Fruit fly (Drosophila melanogaster) whole organism, embryonic: ENCODE measurements around the gene Hel25E.
A peak's percentile ranks its signal among the peaks of the same experiment; 100 is the strongest.

Source experiments
- Ada2b ChIP-seq: fragments of 200-800 bp; sonication (Bioruptor generic); IDR thresholded peaks from 2 replicates; pipeline ENCODE4 v1.3.6; 2022; ENCODE audit warnings: missing biosample characterization, missing genetic modification characterization
- Atf-2 ChIP-seq: fragments of 200-800 bp; sonication (Bioruptor generic); optimal IDR thresholded peaks from 2 replicates; lab custom pipeline; 2016; ENCODE audit warnings: missing biosample characterization, missing genetic modification characterization
- Blimp-1 ChIP-seq: fragments of 200-800 bp; sonication (Bioruptor generic); optimal IDR thresholded peaks from 3 replicates; lab custom pipeline; 2018; ENCODE audit warnings: missing biosample characterization, missing genetic modification characterization, mild to moderate bottlenecking, moderate library complexity, missing genetic modification reagents
- CG10959 ChIP-seq: fragments of 200-800 bp; sonication (Bioruptor generic); IDR thresholded peaks from 2 replicates; pipeline ENCODE4 v1.3.6; 2022; ENCODE audit warnings: missing biosample characterization, missing genetic modification characterization
- CG11456 ChIP-seq: fragments of 200-800 bp; sonication (Bioruptor generic); IDR thresholded peaks from 3 replicates; pipeline ENCODE4 v1.3.6; 2022; ENCODE audit warnings: missing biosample characterization, missing genetic modification characterization
- CG12659 ChIP-seq: fragments of 200-800 bp; sonication (Bioruptor generic); optimal IDR thresholded peaks from 3 replicates; lab custom pipeline; 2017; ENCODE audit warnings: mild to moderate bottlenecking, missing biosample characterization, missing genetic modification reagents, missing genetic modification characterization
- CG13424 ChIP-seq: fragments of 200-800 bp; sonication (Bioruptor generic); optimal IDR thresholded peaks from 2 replicates; lab custom pipeline; 2019; ENCODE audit warnings: missing biosample characterization, mild to moderate bottlenecking, missing genetic modification characterization, moderate library complexity
- CG14441 ChIP-seq: fragments of 200-800 bp; sonication (Bioruptor generic); IDR thresholded peaks from 2 replicates; pipeline ENCODE4 v1.3.6; 2022; ENCODE audit warnings: missing biosample characterization, missing genetic modification characterization
- CG15479 ChIP-seq: fragments of 200-800 bp; sonication (Bioruptor generic); optimal IDR thresholded peaks from 3 replicates; lab custom pipeline; 2019; ENCODE audit warnings: missing biosample characterization, mild to moderate bottlenecking, missing genetic modification characterization, moderate library complexity
- CG17612 ChIP-seq: fragments of 200-800 bp; sonication (Bioruptor generic); IDR thresholded peaks from 2 replicates; pipeline ENCODE4 v1.3.6; 2022; ENCODE audit warnings: missing biosample characterization, missing genetic modification characterization
- CG1792 ChIP-seq: fragments of 200-800 bp; sonication (Bioruptor generic); optimal IDR thresholded peaks from 2 replicates; lab custom pipeline; 2016; ENCODE audit warnings: missing biosample characterization, missing genetic modification characterization
- CG1832 ChIP-seq: fragments of 200-800 bp; sonication (Bioruptor generic); optimal IDR thresholded peaks from 2 replicates; lab custom pipeline; 2017; ENCODE audit warnings: missing biosample characterization, mild to moderate bottlenecking, missing genetic modification characterization, inconsistent platforms
- CG2875 ChIP-seq: fragments of 200-800 bp; sonication (Bioruptor generic); optimal IDR thresholded peaks from 2 replicates; lab custom pipeline; 2017; ENCODE audit warnings: missing biosample characterization, mild to moderate bottlenecking, missing genetic modification characterization, missing genetic modification reagents
- CG31365 ChIP-seq: fragments of 200-800 bp; sonication (Bioruptor generic); optimal IDR thresholded peaks from 2 replicates; lab custom pipeline; 2018; ENCODE audit warnings: missing biosample characterization, mild to moderate bottlenecking, missing genetic modification characterization
- CG32532 ChIP-seq: fragments of 200-800 bp; sonication (Bioruptor generic); IDR thresholded peaks from 2 replicates; pipeline ENCODE4 v1.3.6; 2022; ENCODE audit warnings: missing biosample characterization, missing genetic modification characterization
- CG4617 ChIP-seq: fragments of 200-800 bp; sonication (Bioruptor generic); optimal IDR thresholded peaks from 3 replicates; lab custom pipeline; 2016; ENCODE audit warnings: missing biosample characterization, missing genetic modification characterization, borderline replicate concordance
- CG6272 ChIP-seq: fragments of 200-800 bp; sonication (Bioruptor generic); IDR thresholded peaks from 2 replicates; pipeline ENCODE4 v1.3.6; 2022; ENCODE audit warnings: missing biosample characterization, missing genetic modification characterization
- CG7357 ChIP-seq: fragments of 200-800 bp; sonication (Bioruptor generic); IDR thresholded peaks from 3 replicates; pipeline ENCODE4 v1.3.6; 2022; ENCODE audit warnings: missing biosample characterization, missing genetic modification characterization
- CG8290 ChIP-seq, 3 experiments: fragments of 200-800 bp; sonication (Bioruptor generic); optimal IDR thresholded peaks; 2 replicates each; lab custom pipeline; 2016 to 2019; ENCODE audit warnings: missing biosample characterization in 3 of 3, missing genetic modification characterization in 3 of 3, mild to moderate bottlenecking in 2 of 3, moderate library complexity in 1 of 3
- CG9876 ChIP-seq: fragments of 200-800 bp; sonication (Bioruptor generic); optimal IDR thresholded peaks from 2 replicates; lab custom pipeline; 2016; ENCODE audit warnings: missing biosample characterization, missing genetic modification characterization
- Dad ChIP-seq: fragments of 200-800 bp; sonication (Bioruptor generic); optimal IDR thresholded peaks from 3 replicates; lab custom pipeline; 2016; ENCODE audit warnings: missing biosample characterization, missing genetic modification characterization
- Meics ChIP-seq: fragments of 200-800 bp; sonication (Bioruptor generic); optimal IDR thresholded peaks from 2 replicates; lab custom pipeline; 2017; ENCODE audit warnings: missing biosample characterization, mild to moderate bottlenecking, missing genetic modification characterization
- Poxn ChIP-seq: fragments of 200-800 bp; sonication (Bioruptor generic); IDR thresholded peaks from 2 replicates; pipeline ENCODE4 v1.3.6; 2022; ENCODE audit warnings: missing biosample characterization, missing genetic modification characterization
- Sry-δ ChIP-seq: fragments of 200-800 bp; sonication (Bioruptor generic); optimal IDR thresholded peaks from 2 replicates; lab custom pipeline; 2016; ENCODE audit warnings: missing biosample characterization, missing genetic modification characterization
- TFAM ChIP-seq: fragments of 200-800 bp; sonication (Bioruptor generic); optimal IDR thresholded peaks from 2 replicates; lab custom pipeline; 2017; ENCODE audit warnings: missing biosample characterization, missing genetic modification characterization, inconsistent platforms
- Tbp ChIP-seq: fragments of >200 bp; optimal IDR thresholded peaks from 2 replicates; lab custom pipeline; 2018; ENCODE audit warnings: missing biosample characterization, missing genetic modification characterization
- Trl ChIP-seq, 3 experiments: fragments of >200 bp in 2 of 3; fragments of 200-800 bp in 1 of 3; sonication (Bioruptor generic) in 1 of 3; optimal IDR thresholded peaks; 2 replicates in 1 of 3; 3 replicates in 2 of 3; lab custom pipeline; 2016 to 2017; ENCODE audit warnings: missing biosample characterization in 1 of 3, missing genetic modification characterization in 1 of 3
- Vsx1 ChIP-seq: fragments of 200-800 bp; sonication (Bioruptor generic); optimal IDR thresholded peaks from 2 replicates; lab custom pipeline; 2017; ENCODE audit warnings: missing biosample characterization, mild to moderate bottlenecking, missing genetic modification characterization, missing genetic modification reagents
- al ChIP-seq: fragments of 200-800 bp; sonication (Bioruptor generic); IDR thresholded peaks from 2 replicates; pipeline ENCODE4 v1.3.6; 2022; ENCODE audit warnings: missing biosample characterization, missing genetic modification characterization
- ato ChIP-seq: fragments of 200-800 bp; sonication (Bioruptor generic); IDR thresholded peaks from 2 replicates; pipeline ENCODE4 v1.3.6; 2022; ENCODE audit warnings: missing biosample characterization, missing genetic modification characterization; ENCODE audit not compliant: partially characterized antibody
- chif ChIP-seq, 2 experiments: fragments of 200-800 bp; sonication (Bioruptor generic); optimal IDR thresholded peaks; 3 replicates each; lab custom pipeline; 2016; ENCODE audit warnings: missing biosample characterization in 2 of 2, missing genetic modification characterization in 2 of 2
- chinmo ChIP-seq: fragments of 200-800 bp; sonication (Bioruptor generic); IDR thresholded peaks from 4 replicates; pipeline ENCODE4 v1.3.6; 2022; ENCODE audit warnings: missing biosample characterization, missing genetic modification characterization; ENCODE audit not compliant: partially characterized antibody
- da ChIP-seq: fragments of 200-800 bp; sonication (Bioruptor generic); optimal IDR thresholded peaks from 2 replicates; lab custom pipeline; 2016; ENCODE audit warnings: missing biosample characterization, missing genetic modification characterization
- dati ChIP-seq: fragments of 200-800 bp; sonication (Bioruptor generic); IDR thresholded peaks from 2 replicates; pipeline ENCODE4 v1.3.6; 2022; ENCODE audit warnings: missing biosample characterization, missing genetic modification characterization
- dmrt11E ChIP-seq: fragments of 200-800 bp; sonication (Bioruptor generic); optimal IDR thresholded peaks from 3 replicates; lab custom pipeline; 2018; ENCODE audit warnings: missing biosample characterization, mild to moderate bottlenecking, missing genetic modification characterization, moderate library complexity
- dmrt99B ChIP-seq: fragments of 200-800 bp; sonication (Bioruptor generic); optimal IDR thresholded peaks from 2 replicates; lab custom pipeline; 2018; ENCODE audit warnings: missing biosample characterization, mild to moderate bottlenecking, missing genetic modification characterization, moderate library complexity
- gfzf ChIP-seq: fragments of 200-800 bp; sonication (Bioruptor generic); optimal IDR thresholded peaks from 2 replicates; lab custom pipeline; 2016; ENCODE audit warnings: missing biosample characterization, mild to moderate bottlenecking, missing genetic modification characterization, moderate library complexity
- grau ChIP-seq: fragments of 200-800 bp; optimal IDR thresholded peaks from 3 replicates; lab custom pipeline; 2019; ENCODE audit warnings: missing biosample characterization, mild to moderate bottlenecking, missing genetic modification characterization, moderate library complexity
- gsb ChIP-seq: fragments of 200-800 bp; sonication (Bioruptor generic); IDR thresholded peaks from 2 replicates; pipeline ENCODE4 v1.3.6; 2022; ENCODE audit warnings: missing biosample characterization, missing genetic modification characterization
- lmd ChIP-seq: fragments of 200-800 bp; sonication (Bioruptor generic); IDR thresholded peaks from 2 replicates; pipeline ENCODE4 v1.3.6; 2022; ENCODE audit warnings: missing biosample characterization, missing genetic modification characterization
- phol ChIP-seq: fragments of 200-800 bp; sonication (Bioruptor generic); optimal IDR thresholded peaks from 3 replicates; lab custom pipeline; 2018; ENCODE audit warnings: missing biosample characterization, mild to moderate bottlenecking, missing genetic modification characterization, moderate library complexity
- pita ChIP-seq: fragments of 200-800 bp; sonication (Bioruptor generic); optimal IDR thresholded peaks from 2 replicates; lab custom pipeline; 2017; ENCODE audit warnings: missing biosample characterization, mild to moderate bottlenecking, missing genetic modification characterization
- pzg ChIP-seq: fragments of 200-800 bp; sonication (Bioruptor generic); optimal IDR thresholded peaks from 3 replicates; lab custom pipeline; 2018; ENCODE audit warnings: missing biosample characterization, mild to moderate bottlenecking, missing genetic modification characterization, moderate library complexity
- scrt ChIP-seq: fragments of 200-800 bp; sonication (Bioruptor generic); optimal IDR thresholded peaks from 2 replicates; lab custom pipeline; 2018; ENCODE audit warnings: missing biosample characterization, mild to moderate bottlenecking, missing genetic modification characterization, moderate library complexity
- sim ChIP-seq: fragments of 200-800 bp; sonication (Bioruptor generic); IDR thresholded peaks from 2 replicates; pipeline ENCODE4 v1.3.6; 2022; ENCODE audit warnings: missing biosample characterization, missing genetic modification characterization
- toy ChIP-seq: fragments of 200-800 bp; sonication (Bioruptor generic); IDR thresholded peaks from 2 replicates; pipeline ENCODE4 v1.3.6; 2022; ENCODE audit warnings: missing biosample characterization, missing genetic modification characterization
- zen2 ChIP-seq: fragments of 200-800 bp; sonication (Bioruptor generic); IDR thresholded peaks from 3 replicates; pipeline ENCODE4 v1.3.6; 2022; ENCODE audit warnings: missing biosample characterization, missing genetic modification characterization; ENCODE audit not compliant: partially characterized antibody

Hel25E gene

dm6 chr2L:5542944-5543515 lies 916 bp upstream of the Hel25E start (continued):
- TF ChIP-seq sim (0 out of 2 replicates have a peak, but pooled peaks have one; percentile 7), pzg (no peak), toy (0 out of 2 replicates have a peak, but pooled peaks have one; percentile 39), scrt (peak; percentile 26), CG6272 (GFP tag; lab: Robert Waterston, UW) (no peak; the same call in 1 of the 2 replicates), CG31365 (tag; lab: Kevin White, UChicago) (no peak), al (GFP tag; lab: Robert Waterston, UW) (peak; percentile 30), Poxn (GFP tag; lab: Robert Waterston, UW) (0 out of 2 replicates have a peak, but pooled peaks have one; percentile 39), Trl (optimal IDR thresholded peaks at IDR 0.05; lab: Kevin White, UChicago) (peak; percentile 81 to 90), Trl (GFP tag; optimal IDR thresholded peaks at IDR 0.05; lab: Kevin White, UChicago) (peak; percentile 49), Atf-2 (no peak), CG14441 (GFP tag; lab: Robert Waterston, UW) (peak; percentile 65), dati (GFP tag; lab: Robert Waterston, UW) (no peak; the same call in 1 of the 2 replicates), CG2875 (no peak), pita (GFP tag; lab: Kevin White, UChicago) (no peak), da (GFP tag; lab: Kevin White, UChicago) (no peak), dmrt11E (tag; lab: Kevin White, UChicago) (no peak), TFAM (no peak), grau (tag; lab: Kevin White, UChicago) (peak; percentile 63), Vsx1 (GFP tag; lab: Kevin White, UChicago) (no peak), gsb (GFP tag; lab: Robert Waterston, UW) (peak; percentile 46; the same call in 1 of the 2 replicates), dmrt99B (tag; lab: Kevin White, UChicago) (no peak), CG1832 (peak; percentile 60), Tbp (GFP tag; lab: Kevin White, UChicago) (no peak), zen2 (GFP tag; lab: Robert Waterston, UW) (no peak), CG11456 (GFP tag; lab: Robert Waterston, UW) (0 out of 3 replicates have a peak, but pooled peaks have one; percentile 4), Dad (peak; percentile 27), gfzf (GFP tag; lab: Kevin White, UChicago) (no peak), CG4617 (no peak), CG15479 (GFP tag; lab: Kevin White, UChicago) (peak; percentile 9), Meics (GFP tag; lab: Kevin White, UChicago) (peak; percentile 60), CG17612 (no peak), Blimp-1 (GFP tag; lab: Kevin White, UChicago) (peak; percentile 75), phol (tag; lab: Kevin White, UChicago) (no peak), lmd (GFP tag; lab: Robert Waterston, UW) (peak; percentile 38; the same call in 1 of the 2 replicates), CG1792 (GFP tag; lab: Kevin White, UChicago) (no peak), Ada2b (GFP tag; lab: Robert Waterston, UW) (no peak; the same call in none of the 2 replicates), CG10959 (GFP tag; lab: Robert Waterston, UW) (no peak), CG9876 (GFP tag; lab: Kevin White, UChicago) (peak; percentile 39), CG13424 (tag; lab: Kevin White, UChicago) (peak; percentile 49), CG8290 (GFP tag; optimal IDR thresholded peaks at IDR 0.05; lab: Kevin White, UChicago) (no peak), CG8290 (tag; optimal IDR thresholded peaks at IDR 0.05; lab: Kevin White, UChicago) (no peak), CG32532 (GFP tag; lab: Robert Waterston, UW) (peak; percentile 70), ato (no peak), Sry-δ (GFP tag; lab: Kevin White, UChicago) (no peak), chinmo (GFP tag; lab: Robert Waterston, UW) (peak; percentile 70; the same call in 2 of the 4 replicates), chif (GFP tag; optimal IDR thresholded peaks at IDR 0.05; lab: Kevin White, UChicago) (peak in 1 of 2 experiments; percentile 11), CG7357 (GFP tag; lab: Robert Waterston, UW) (peak; percentile 31; the same call in 1 of the 3 replicates), CG12659 (peak; percentile 37)
